ENCODE assay signal across 1 fruit fly cellular context in the genomic region with DNA sequence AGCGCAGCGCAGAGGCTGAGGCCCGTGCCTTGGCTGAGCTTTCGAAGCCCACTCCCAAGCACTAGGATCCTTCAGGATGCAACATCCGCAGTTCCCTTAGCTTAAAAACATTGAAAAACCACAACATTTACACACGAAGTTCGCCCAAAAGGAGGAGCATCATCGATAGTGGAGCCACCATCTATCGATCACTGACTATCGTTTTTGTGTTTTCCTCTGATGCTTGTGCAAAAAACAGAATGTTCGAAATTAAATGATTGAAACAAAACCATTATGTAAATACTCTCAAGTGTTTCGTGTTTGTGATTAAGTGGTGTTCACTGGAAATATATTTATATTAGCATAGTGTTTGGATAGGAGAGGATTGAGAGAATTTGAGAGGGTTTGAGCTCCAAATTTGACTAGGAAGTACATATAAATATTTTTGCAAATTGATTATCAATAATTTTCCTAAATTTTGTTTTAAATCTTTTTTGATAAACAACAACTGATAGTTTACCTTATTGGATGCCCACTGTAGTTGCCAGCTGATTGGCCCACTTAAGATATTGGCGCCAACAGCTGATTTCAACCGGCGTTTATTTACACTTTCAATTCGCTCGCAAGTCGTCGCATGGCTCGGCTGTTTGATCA.
TF ChIP-seq lines count a peak whose summit lies in the region.

A gene (plus strand): TSS at position 580 of the 633 bp plus-strand sequence.

TF ChIP-seq in whole organism, embryonic, 481 proteins besides CTCF, POLR2A, EP300 and RAD21 (continued from another document and continues in another):
- TF ChIP-seq cas (GFP tag; IDR thresholded peaks at IDR 0.05; lab: Robert Waterston, UW) (no peak), CG17612 (GFP tag; IDR thresholded peaks at IDR 0.05; lab: Robert Waterston, UW) (peak; percentile 13; the same call in 1 of the 2 replicates), p53 (GFP tag; optimal IDR thresholded peaks at IDR 0.05; lab: Kevin White, UChicago) (no peak), CG12155 (GFP tag; optimal IDR thresholded peaks at IDR 0.05; lab: Kevin White, UChicago) (peak; percentile 63), gro (GFP tag; optimal IDR thresholded peaks at IDR 0.05; lab: Kevin White, UChicago) (peak; percentile 65), ranshi (GFP tag; IDR thresholded peaks at IDR 0.05; lab: Robert Waterston, UW) (peak; percentile 56), corto (GFP tag; optimal IDR thresholded peaks at IDR 0.05; lab: Kevin White, UChicago) (peak; percentile 11), Myb (GFP tag; optimal IDR thresholded peaks at IDR 0.05; lab: Kevin White, UChicago) (peak; percentile 18), sob (GFP tag; IDR thresholded peaks at IDR 0.05; lab: Robert Waterston, UW) (peak; percentile 70), Mes4 (GFP tag; optimal IDR thresholded peaks at IDR 0.05; lab: Kevin White, UChicago) (peak; percentile 2), stwl (tag; optimal IDR thresholded peaks at IDR 0.05; lab: Kevin White, UChicago) (peak; percentile 19), MBD-R2 (GFP tag; IDR thresholded peaks at IDR 0.05; lab: Robert Waterston, UW) (peak; percentile 47; the same call in 1 of the 2 replicates), CG11695 (GFP tag; IDR thresholded peaks at IDR 0.05; lab: Robert Waterston, UW) (peak; percentile 78), btn (GFP tag; optimal IDR thresholded peaks at IDR 0.05; lab: Kevin White, UChicago) (peak; percentile 20), CG16813 (GFP tag; IDR thresholded peaks at IDR 0.05; lab: Robert Waterston, UW; ENCODE audit: partially characterized antibody) (0 out of 3 replicates have a peak, but pooled peaks have one; percentile 11), ash1 (GFP tag; optimal IDR thresholded peaks at IDR 0.05; lab: Kevin White, UChicago) (no peak), CG3838 (GFP tag; optimal IDR thresholded peaks at IDR 0.05; lab: Kevin White, UChicago) (peak; percentile 13), Usf (GFP tag; optimal IDR thresholded peaks at IDR 0.05; lab: Kevin White, UChicago) (peak; percentile 25), CG8089 (GFP tag; optimal IDR thresholded peaks at IDR 0.05; lab: Kevin White, UChicago) (peak; percentile 1), run (tag; optimal IDR thresholded peaks at IDR 0.05; lab: Kevin White, UChicago) (peak; percentile 67), fd102C (GFP tag; optimal IDR thresholded peaks at IDR 0.05; lab: Kevin White, UChicago) (no peak), z (GFP tag; IDR thresholded peaks at IDR 0.05; lab: Robert Waterston, UW) (no peak), dan (GFP tag; IDR thresholded peaks at IDR 0.05; lab: Robert Waterston, UW) (no peak), CG1233 (GFP tag; optimal IDR thresholded peaks at IDR 0.05; lab: Kevin White, UChicago) (peak; percentile 74), Antp (GFP tag; optimal IDR thresholded peaks at IDR 0.05; lab: Kevin White, UChicago) (no peak), CG4617 (GFP tag; optimal IDR thresholded peaks at IDR 0.05; lab: Kevin White, UChicago; ENCODE audit: borderline replicate concordance) (no peak), ara (GFP tag; IDR thresholded peaks at IDR 0.05; lab: Robert Waterston, UW) (peak; percentile 50; the same call in 1 of the 2 replicates), CG18764 (GFP tag; optimal IDR thresholded peaks at IDR 0.05; lab: Kevin White, UChicago) (peak; percentile 59), Doc3 (GFP tag; IDR thresholded peaks at IDR 0.05; lab: Robert Waterston, UW; ENCODE audit: partially characterized antibody) (0 out of 3 replicates have a peak, but pooled peaks have one; percentile 37), lilli (GFP tag; optimal IDR thresholded peaks at IDR 0.05; lab: Kevin White, UChicago) (peak; percentile 84), Xrp1 (GFP tag; IDR thresholded peaks at IDR 0.05; lab: Robert Waterston, UW) (peak; percentile 77), pho (GFP tag; optimal IDR thresholded peaks at IDR 0.05; lab: Kevin White, UChicago) (peak; percentile 53), Xbp1 (GFP tag; optimal IDR thresholded peaks at IDR 0.05; lab: Kevin White, UChicago) (peak; percentile 78), CG42726 (GFP tag; IDR thresholded peaks at IDR 0.05; lab: Robert Waterston, UW; ENCODE audit: partially characterized antibody) (no peak), CG11560 (tag; IDR thresholded peaks at IDR 0.05; lab: Robert Waterston, UW) (no peak), slbo (GFP tag; IDR thresholded peaks at IDR 0.05; lab: Robert Waterston, UW) (peak; percentile 70), PHDP (tag; optimal IDR thresholded peaks at IDR 0.05; lab: Kevin White, UChicago) (peak; percentile 86), CG13775 (GFP tag; optimal IDR thresholded peaks at IDR 0.05; lab: Kevin White, UChicago) (peak; percentile 83), CG32532 (GFP tag; IDR thresholded peaks at IDR 0.05; lab: Robert Waterston, UW) (peak; percentile 80), knrl (GFP tag; IDR thresholded peaks at IDR 0.05; lab: Robert Waterston, UW; ENCODE audit: partially characterized antibody) (no peak; the same call in 2 of the 3 replicates), Awh (GFP tag; IDR thresholded peaks at IDR 0.05; lab: Robert Waterston, UW) (no peak), CG5953 (GFP tag; IDR thresholded peaks at IDR 0.05; lab: Robert Waterston, UW) (peak; percentile 56; the same call in 1 of the 2 replicates), CG7745 (tag; optimal IDR thresholded peaks at IDR 0.05; lab: Kevin White, UChicago) (no peak), her (GFP tag; optimal IDR thresholded peaks at IDR 0.05; lab: Kevin White, UChicago) (no peak), sisA (GFP tag; IDR thresholded peaks at IDR 0.05; lab: Robert Waterston, UW) (peak; percentile 66), ems (GFP tag; optimal IDR thresholded peaks at IDR 0.05; lab: Kevin White, UChicago) (peak; percentile 64), fd3F (GFP tag; optimal IDR thresholded peaks at IDR 0.05; lab: Kevin White, UChicago) (peak; percentile 62), Hr3 (GFP tag; optimal IDR thresholded peaks at IDR 0.05; lab: Kevin White, UChicago) (peak; percentile 76), CG11456 (GFP tag; IDR thresholded peaks at IDR 0.05; lab: Robert Waterston, UW) (peak; percentile 56; the same call in 1 of the 3 replicates), Sry-δ (GFP tag; optimal IDR thresholded peaks at IDR 0.05; lab: Kevin White, UChicago) (peak; percentile 38), Med (GFP tag; lab: Kevin White, UChicago) (peak; percentile 95), CG7271 (tag; optimal IDR thresholded peaks at IDR 0.05; lab: Kevin White, UChicago) (no peak), CG6683 (GFP tag; optimal IDR thresholded peaks at IDR 0.05; lab: Kevin White, UChicago) (peak; percentile 63), CG12391 (tag; optimal IDR thresholded peaks at IDR 0.05; lab: Kevin White, UChicago) (peak; percentile 86), lola (GFP tag; optimal IDR thresholded peaks at IDR 0.05; lab: Kevin White, UChicago) (peak in 1 of 3 experiments; percentile 77), salm (tag; optimal IDR thresholded peaks at IDR 0.05; lab: Kevin White, UChicago) (peak; percentile 58), bcd (GFP tag; optimal IDR thresholded peaks at IDR 0.05; lab: Kevin White, UChicago) (peak; percentile 75), tna (GFP tag; IDR thresholded peaks at IDR 0.05; lab: Robert Waterston, UW; ENCODE audit: partially characterized antibody) (no peak), Elba2 (GFP tag; optimal IDR thresholded peaks at IDR 0.05; lab: Kevin White, UChicago) (peak; percentile 7), CG2712 (tag; optimal IDR thresholded peaks at IDR 0.05; lab: Kevin White, UChicago) (peak; percentile 82), CG7556 (GFP tag; optimal IDR thresholded peaks at IDR 0.05; lab: Kevin White, UChicago) (peak; percentile 82), CG8765 (GFP tag; IDR thresholded peaks at IDR 0.05; lab: Robert Waterston, UW) (peak; percentile 15; the same call in 1 of the 2 replicates), crol (GFP tag; IDR thresholded peaks at IDR 0.05; lab: Robert Waterston, UW) (no peak), CG1603 (tag; optimal IDR thresholded peaks at IDR 0.05; lab: Kevin White, UChicago) (peak; percentile 64), Dad (GFP tag; optimal IDR thresholded peaks at IDR 0.05; lab: Kevin White, UChicago) (peak; percentile 23), CG10274 (GFP tag; optimal IDR thresholded peaks at IDR 0.05; lab: Kevin White, UChicago) (peak; percentile 36), ac (GFP tag; optimal IDR thresholded peaks at IDR 0.05; lab: Kevin White, UChicago) (peak; percentile 26), psq (GFP tag; optimal IDR thresholded peaks at IDR 0.05; lab: Kevin White, UChicago) (no peak), CG14050 (GFP tag; IDR thresholded peaks at IDR 0.05; lab: Robert Waterston, UW) (no peak; the same call in 2 of the 3 replicates), CG13296 (GFP tag; optimal IDR thresholded peaks at IDR 0.05; lab: Kevin White, UChicago) (peak; percentile 82), grau (tag; optimal IDR thresholded peaks at IDR 0.05; lab: Kevin White, UChicago) (peak; percentile 98), disco-r (GFP tag; optimal IDR thresholded peaks at IDR 0.05; lab: Kevin White, UChicago) (peak; percentile 22), CG2120 (GFP tag; optimal IDR thresholded peaks at IDR 0.05; lab: Kevin White, UChicago) (peak; percentile 82), CG32772 (GFP tag; IDR thresholded peaks at IDR 0.05; lab: Robert Waterston, UW) (0 out of 2 replicates have a peak, but pooled peaks have one; percentile 48), CG9215 (GFP tag; IDR thresholded peaks at IDR 0.05; lab: Robert Waterston, UW) (peak; percentile 42; the same call in 1 of the 2 replicates), CG2875 (GFP tag; optimal IDR thresholded peaks at IDR 0.05; lab: Kevin White, UChicago) (peak; percentile 77), wor (GFP tag; IDR thresholded peaks at IDR 0.05; lab: Robert Waterston, UW) (peak; percentile 33; the same call in 1 of the 2 replicates), CG10267 (tag; optimal IDR thresholded peaks at IDR 0.05; lab: Kevin White, UChicago) (peak; percentile 81), CG4328 (GFP tag; optimal IDR thresholded peaks at IDR 0.05; lab: Kevin White, UChicago) (peak; percentile 64), B-H2 (GFP tag; optimal IDR thresholded peaks at IDR 0.05; lab: Kevin White, UChicago) (peak; percentile 70), CG7963 (GFP tag; IDR thresholded peaks at IDR 0.05; lab: Robert Waterston, UW; ENCODE audit: partially characterized antibody) (no peak), hb (GFP tag; IDR thresholded peaks at IDR 0.05; lab: Robert Waterston, UW; ENCODE audit: partially characterized antibody) (no peak), Adf1 (GFP tag; IDR thresholded peaks at IDR 0.05; lab: Robert Waterston, UW) (no peak), B-H1 (GFP tag; IDR thresholded peaks at IDR 0.05; lab: Robert Waterston, UW) (peak; percentile 51; the same call in 2 of the 3 replicates), tll (GFP tag; optimal IDR thresholded peaks at IDR 0.05; lab: Kevin White, UChicago) (no peak), CG10565 (GFP tag; optimal IDR thresholded peaks at IDR 0.05; lab: Kevin White, UChicago) (no peak), crp (GFP tag; optimal IDR thresholded peaks at IDR 0.05; lab: Kevin White, UChicago) (peak; percentile 52 to 90), C15 (GFP tag; IDR thresholded peaks at IDR 0.05; lab: Robert Waterston, UW) (no peak), NFAT (GFP tag; IDR thresholded peaks at IDR 0.05; lab: Robert Waterston, UW) (peak; percentile 21; the same call in 1 of the 2 replicates), bbx (GFP tag; IDR thresholded peaks at IDR 0.05; lab: Robert Waterston, UW; ENCODE audit: partially characterized antibody) (peak; percentile 30; the same call in 1 of the 2 replicates), CG10209 (GFP tag; optimal IDR thresholded peaks at IDR 0.05; lab: Kevin White, UChicago) (peak; percentile 79), da (GFP tag; optimal IDR thresholded peaks at IDR 0.05; lab: Kevin White, UChicago) (no peak), ATbp (GFP tag; optimal IDR thresholded peaks at IDR 0.05; lab: Kevin White, UChicago) (peak; percentile 67), gem (tag; optimal IDR thresholded peaks at IDR 0.05; lab: Kevin White, UChicago) (peak; percentile 87), Dref (GFP tag; IDR thresholded peaks at IDR 0.05; lab: Robert Waterston, UW) (peak; percentile 46; the same call in 1 of the 2 replicates), CG7987 (GFP tag; optimal IDR thresholded peaks at IDR 0.05; lab: Kevin White, UChicago) (no peak), dmrt99B (tag; optimal IDR thresholded peaks at IDR 0.05; lab: Kevin White, UChicago) (peak; percentile 83), Dip2 (GFP tag; IDR thresholded peaks at IDR 0.05; lab: Robert Waterston, UW) (no peak), CG18476 (GFP tag; optimal IDR thresholded peaks at IDR 0.05; lab: Kevin White, UChicago) (peak; percentile 75), CG34376 (GFP tag; optimal IDR thresholded peaks at IDR 0.05; lab: Kevin White, UChicago) (peak; percentile 75), Dfd (GFP tag; optimal IDR thresholded peaks at IDR 0.05; lab: Kevin White, UChicago) (no peak), CG14965 (GFP tag; optimal IDR thresholded peaks at IDR 0.05; lab: Kevin White, UChicago; ENCODE audit: borderline replicate concordance) (no peak), CG16779 (GFP tag; IDR thresholded peaks at IDR 0.05; lab: Robert Waterston, UW) (no peak), GATAe (GFP tag; conservative IDR thresholded peaks at IDR 0.05; lab: Robert Waterston, UW) (no peak), tx (GFP tag; optimal IDR thresholded peaks at IDR 0.05; lab: Kevin White, UChicago) (peak; percentile 0), CG12236 (GFP tag; optimal IDR thresholded peaks at IDR 0.05; lab: Kevin White, UChicago) (peak; percentile 35), Trl (optimal IDR thresholded peaks at IDR 0.05; lab: Kevin White, UChicago) (no peak), Trl (GFP tag; optimal IDR thresholded peaks at IDR 0.05; lab: Kevin White, UChicago) (peak; percentile 30), chinmo (GFP tag; IDR thresholded peaks at IDR 0.05; lab: Robert Waterston, UW; ENCODE audit: partially characterized antibody) (no peak), Lhr (GFP tag; optimal IDR thresholded peaks at IDR 0.05; lab: Kevin White, UChicago) (peak; percentile 13), CG11398 (GFP tag; optimal IDR thresholded peaks at IDR 0.05; lab: Kevin White, UChicago) (no peak), CG4854 (GFP tag; optimal IDR thresholded peaks at IDR 0.05; lab: Kevin White, UChicago) (peak; percentile 55), CG4820 (GFP tag; optimal IDR thresholded peaks at IDR 0.05; lab: Kevin White, UChicago) (peak; percentile 71), fu2 (GFP tag; optimal IDR thresholded peaks at IDR 0.05; lab: Kevin White, UChicago) (peak; percentile 55), CG12299 (tag; optimal IDR thresholded peaks at IDR 0.05; lab: Kevin White, UChicago) (no peak), Sox102F (GFP tag; optimal IDR thresholded peaks at IDR 0.05; lab: Kevin White, UChicago) (peak; percentile 84), BtbVII (GFP tag; optimal IDR thresholded peaks at IDR 0.05; lab: Kevin White, UChicago) (peak; percentile 78), CG9797 (GFP tag; optimal IDR thresholded peaks at IDR 0.05; lab: Kevin White, UChicago) (no peak), CG9932 (GFP tag; IDR thresholded peaks at IDR 0.05; lab: Robert Waterston, UW) (peak; percentile 66)
